Worm (Caenorhabditis elegans): ENCODE results near the gene col-17.
"Not testable (repeated sequence)": the region's sequence is repeated elsewhere in the genome, so short reads cannot be mapped to it uniquely, and the experiment has no call there.

The col-17 gene

ce11 chrII:4867476-4867875 lies at the start of gene col-17:
col-17 (minus strand) TSS chrII:4867576.
- no peak for TF ChIP-seq unc-62 (GFP tag; optimal IDR thresholded peaks at IDR 0.05)

ce11 chrII:4916462-4916861 lies 49.1 kb upstream of the col-17 start, which contains the start of gene msp-31:
msp-31 (minus strand) TSS chrII:4916562.
- TF ChIP-seq unc-62 (GFP tag; optimal IDR thresholded peaks at IDR 0.05): not testable (repeated sequence)

DNA sequence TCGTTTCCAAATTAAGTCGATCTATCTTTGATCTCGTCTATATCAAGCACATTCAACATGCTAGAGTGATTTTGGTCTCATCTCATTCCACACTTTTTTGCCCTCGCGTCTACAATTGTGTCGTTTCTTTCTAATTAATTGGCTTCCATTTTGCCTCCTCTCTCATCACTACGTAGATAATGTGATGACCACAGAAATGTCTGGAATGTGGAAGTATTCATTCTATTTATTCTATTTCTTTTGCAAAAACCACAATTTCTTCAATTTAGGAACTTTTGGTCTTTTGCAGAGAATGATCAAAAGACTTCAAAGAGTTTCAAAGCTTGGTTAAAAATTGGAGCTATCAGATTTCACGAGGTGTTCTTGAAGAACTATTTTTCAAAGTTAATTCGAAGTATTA lies 48.2 kb upstream of the col-17 start:
- TF ChIP-seq unc-62 (GFP tag; optimal IDR thresholded peaks at IDR 0.05): no peak

- no peak for TF ChIP-seq unc-62 (GFP tag; optimal IDR thresholded peaks at IDR 0.05)
These were observed 46.8 kb upstream of the col-17 start, which contains the start of gene R05F9.11 for ce11 chrII:4914214-4914613. R05F9.11 (minus strand) TSS chrII:4914218.

DNA sequence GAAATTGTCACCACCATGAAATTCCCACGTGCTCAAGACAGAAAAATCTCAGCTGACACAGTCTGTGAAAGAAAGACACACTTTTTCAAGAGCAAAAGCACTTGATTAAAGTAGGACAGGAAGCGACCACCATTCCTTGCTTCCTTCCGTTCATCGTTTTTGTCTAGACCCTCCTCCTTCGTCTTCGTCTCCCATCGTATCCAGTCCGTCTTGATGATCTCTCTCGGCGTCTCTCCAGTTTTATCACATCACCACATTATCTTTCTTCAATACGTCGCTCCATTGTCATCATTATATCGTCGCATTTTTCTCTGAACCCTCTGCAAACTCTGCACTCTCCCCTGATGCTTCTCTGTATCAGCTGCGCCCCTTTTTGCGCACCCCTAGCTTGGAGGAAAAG lies 40.8 kb upstream of the col-17 start:
- no peak for TF ChIP-seq unc-62 (GFP tag; optimal IDR thresholded peaks at IDR 0.05)

DNA sequence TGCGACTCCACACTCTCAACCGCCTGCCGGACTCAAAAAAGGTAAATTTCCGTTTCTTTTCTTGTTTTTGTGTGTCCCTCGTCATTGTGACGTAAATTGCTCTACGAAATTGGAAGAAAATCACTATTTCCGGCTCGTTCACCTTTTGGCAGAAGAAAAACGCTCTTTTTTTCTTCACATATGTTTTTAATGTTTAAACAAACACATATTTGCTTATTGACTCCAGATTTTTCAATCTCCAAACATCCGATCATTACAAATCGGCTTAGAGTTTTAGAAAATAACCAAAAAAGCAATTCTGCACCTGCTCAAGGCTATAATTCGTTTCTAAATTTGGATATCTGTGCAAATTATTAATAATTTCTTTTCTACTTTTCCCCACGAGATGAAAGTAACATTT lies 38.5 kb upstream of the col-17 start:
- TF ChIP-seq unc-62 (GFP tag; optimal IDR thresholded peaks at IDR 0.05): no peak

ce11 chrII:4905331-4905730 lies 38.0 kb upstream of the col-17 start:
- no peak for TF ChIP-seq unc-62 (GFP tag; optimal IDR thresholded peaks at IDR 0.05)

- TF ChIP-seq unc-62 (GFP tag; optimal IDR thresholded peaks at IDR 0.05): no peak
These were observed 37.4 kb upstream of the col-17 start, which contains the start of gene btbd-10 for ce11 chrII:4904778-4905177. btbd-10 (plus strand) TSS chrII:4905008.

- TF ChIP-seq unc-62 (GFP tag; optimal IDR thresholded peaks at IDR 0.05): no peak
These were observed 36.9 kb upstream of the col-17 start for ce11 chrII:4904277-4904676.

DNA sequence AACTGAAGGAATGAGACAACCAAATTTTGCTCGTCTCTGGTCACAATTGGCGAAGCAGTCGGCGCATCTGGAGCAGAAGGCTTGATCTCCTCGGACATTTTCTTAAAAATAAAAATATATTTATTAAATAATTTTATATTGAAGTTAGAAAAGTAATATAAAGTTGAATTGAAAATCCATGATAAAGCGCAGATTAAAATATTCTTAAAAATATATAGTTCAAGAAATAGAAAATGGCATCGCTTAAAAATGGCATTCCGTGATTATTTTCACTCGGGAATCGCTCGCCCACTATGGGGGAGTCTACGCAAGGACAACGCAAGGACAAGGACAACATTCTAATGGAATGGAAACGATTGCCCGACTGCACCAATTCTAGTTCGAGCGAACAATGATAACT lies 36.3 kb upstream of the col-17 start, which contains the start of gene sgt-1:
Gene sgt-1, minus strand, starts transcription at position 101 of the 400 bp plus-strand sequence.
- TF ChIP-seq unc-62 (GFP tag; optimal IDR thresholded peaks at IDR 0.05): not testable (repeated sequence)

- TF ChIP-seq unc-62 (GFP tag; optimal IDR thresholded peaks at IDR 0.05): no peak
These were observed 34.7 kb upstream of the col-17 start, which contains the start of gene R05F9.9 for ce11 chrII:4902035-4902434. R05F9.9 (minus strand) TSS chrII:4902100.

DNA sequence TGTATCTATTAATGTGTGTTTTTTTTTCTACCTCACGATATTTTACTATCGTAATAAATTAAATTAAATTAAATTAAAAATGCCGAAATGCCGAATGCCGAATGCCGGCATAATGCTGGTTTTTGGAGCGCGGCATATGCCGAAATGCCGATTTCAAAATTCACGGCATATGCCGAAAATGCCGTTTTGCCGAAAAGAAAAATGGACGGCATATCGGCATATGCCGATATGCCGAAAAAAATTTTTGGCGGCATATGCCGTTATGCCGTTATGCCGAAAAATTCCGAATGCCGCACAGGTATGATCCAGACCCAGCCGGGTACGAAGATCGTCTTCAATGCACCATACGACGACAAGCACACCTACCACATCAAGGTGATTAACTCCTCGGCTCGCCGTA lies 31.2 kb upstream of the col-17 start, which contains the start of gene msp-32:
Gene msp-32, plus strand, starts transcription at position 301 of the 400 bp plus-strand sequence.
- not testable (repeated sequence) for TF ChIP-seq unc-62 (GFP tag; optimal IDR thresholded peaks at IDR 0.05)

DNA sequence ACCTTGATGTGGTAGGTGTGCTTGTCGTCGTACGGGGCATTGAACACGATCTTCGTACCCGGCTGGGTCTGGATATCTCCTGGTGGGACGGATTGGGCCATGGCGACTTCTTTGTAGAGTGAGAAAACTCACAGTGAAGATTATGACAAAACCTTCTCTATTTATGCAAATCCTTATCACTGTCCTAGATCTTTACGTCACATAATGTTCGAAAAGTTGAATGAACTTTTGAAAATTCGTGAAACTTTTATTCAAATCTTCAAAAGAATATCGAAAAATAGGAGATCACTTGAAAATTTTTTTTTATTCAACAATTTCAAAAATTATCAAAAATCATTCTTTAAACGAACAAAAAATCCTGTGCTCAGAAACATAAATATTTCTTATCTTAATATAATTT lies 25.2 kb upstream of the col-17 start, which contains the start of gene msp-33:
Gene msp-33, minus strand, starts transcription at position 101 of the 400 bp plus-strand sequence.
- TF ChIP-seq unc-62 (GFP tag; optimal IDR thresholded peaks at IDR 0.05): no peak

DNA sequence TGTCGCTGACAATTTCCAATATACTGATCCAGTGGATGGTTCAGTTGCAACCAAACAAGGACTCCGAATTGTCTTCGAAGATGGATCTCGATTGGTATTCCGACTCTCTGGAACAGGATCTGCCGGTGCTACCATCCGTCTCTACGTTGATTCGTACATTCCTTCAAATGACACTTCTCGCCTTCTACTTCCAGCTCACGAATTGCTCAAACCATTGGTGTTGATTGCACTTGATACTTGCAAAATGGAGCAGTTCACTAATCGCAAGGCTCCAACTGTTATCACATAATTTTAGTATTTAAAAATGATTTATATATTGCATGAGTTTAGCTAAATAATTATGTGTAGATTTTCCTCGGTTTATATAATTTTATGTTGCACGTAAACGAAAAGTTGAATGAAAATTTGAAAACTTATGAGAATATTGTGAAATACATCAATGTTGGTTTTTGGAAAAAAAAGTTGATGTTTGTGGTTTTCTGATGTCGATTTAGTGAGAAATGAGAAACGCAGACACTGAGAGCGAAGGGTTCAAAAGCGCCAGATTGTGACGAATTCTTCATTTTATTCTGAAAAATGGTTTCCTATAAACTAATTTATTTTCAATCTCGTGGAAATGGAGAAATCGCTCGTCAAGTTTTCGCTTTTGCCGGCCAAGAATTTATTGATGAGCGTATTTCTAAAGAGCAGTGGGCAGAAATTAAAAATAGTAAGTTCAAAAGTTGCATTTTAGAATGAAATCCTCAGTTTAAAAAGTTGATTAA lies 23.8 kb upstream of the col-17 start, which contains the start of gene gst-9:
Gene gst-9, plus strand, starts transcription at position 574 of the 764 bp plus-strand sequence.
- TF ChIP-seq unc-62 (GFP tag; optimal IDR thresholded peaks at IDR 0.05): no peak

ce11 chrII:4888527-4889487 lies 21.4 kb upstream of the col-17 start, which contains the start of gene pgm-1:
pgm-1 (plus strand) TSS chrII:4889437.
- no peak for TF ChIP-seq unc-62 (GFP tag; optimal IDR thresholded peaks at IDR 0.05)

DNA sequence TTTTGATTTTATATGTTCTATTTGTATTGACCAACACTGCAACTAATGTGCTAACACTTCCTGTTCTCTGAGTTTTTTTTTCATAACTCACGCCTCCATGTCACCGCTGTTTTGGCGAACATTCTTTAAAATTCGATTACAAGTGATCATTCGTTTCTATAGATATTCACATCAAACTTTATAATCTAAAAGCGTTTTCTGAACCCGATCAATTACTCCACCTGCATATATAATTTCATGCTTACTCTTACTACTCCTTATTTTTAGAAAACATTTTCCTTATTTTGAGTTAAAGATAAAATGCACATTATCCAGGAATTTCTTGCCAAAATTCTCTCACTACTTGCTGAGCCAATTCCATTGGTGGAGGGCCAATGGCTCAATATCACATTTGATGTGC lies 18.6 kb upstream of the col-17 start, which contains the start of gene R05F9.7:
Gene R05F9.7, plus strand, starts transcription at position 301 of the 400 bp plus-strand sequence.
- no peak for TF ChIP-seq unc-62 (GFP tag; optimal IDR thresholded peaks at IDR 0.05)

Data from whole organism, dauer.